Worm (Caenorhabditis elegans) whole organism, late embryonic: Measurements from ENCODE around the gene F55G7.5.

Experiments used
- C08G9.2 ChIP-seq: sonication (generic microtip); optimal IDR thresholded peaks from 2 replicates; lab custom pipeline; 2016; ENCODE audit warnings: mild to moderate bottlenecking, missing genetic modification characterization, moderate library complexity, missing compliant biosample characterization
- C38D4.7 ChIP-seq: fragments of 200-800 bp; sonication (Bioruptor generic); optimal IDR thresholded peaks from 2 replicates; lab custom pipeline; 2018; ENCODE audit warnings: mild to moderate bottlenecking, missing genetic modification characterization, moderate library complexity, missing compliant biosample characterization
- F13H6.1 ChIP-seq: sonication (generic microtip); optimal IDR thresholded peaks from 2 replicates; lab custom pipeline; 2016; ENCODE audit warnings: missing genetic modification characterization, missing compliant biosample characterization
- K02D7.2 ChIP-seq: sonication (generic microtip); optimal IDR thresholded peaks from 2 replicates; lab custom pipeline; 2017; ENCODE audit warnings: mild to moderate bottlenecking, missing genetic modification characterization, missing compliant biosample characterization
- K09A11.1 ChIP-seq: sonication (generic microtip); optimal IDR thresholded peaks from 2 replicates; lab custom pipeline; 2017; ENCODE audit warnings: antibody characterized with exemption, mild to moderate bottlenecking, missing genetic modification characterization, missing compliant biosample characterization; ENCODE audit not compliant: insufficient read depth
- T23F11.4 ChIP-seq: fragments of 200-800 bp; sonication (Bioruptor generic); optimal IDR thresholded peaks from 2 replicates; lab custom pipeline; 2018; ENCODE audit warnings: mild to moderate bottlenecking, missing genetic modification characterization, missing compliant biosample characterization
- Y22D7AL.16 ChIP-seq: sonication (generic microtip); optimal IDR thresholded peaks from 2 replicates; lab custom pipeline; 2016; ENCODE audit warnings: missing genetic modification characterization, missing compliant biosample characterization
- ahr-1 ChIP-seq: sonication (generic microtip); optimal IDR thresholded peaks from 2 replicates; lab custom pipeline; 2016; ENCODE audit warnings: missing genetic modification characterization, missing compliant biosample characterization
- ama-1 ChIP-seq: fragments of 150-350 bp; optimal IDR thresholded peaks from 2 replicates; lab custom pipeline; 2014
- ceh-14 ChIP-seq: sonication (generic microtip); optimal IDR thresholded peaks from 2 replicates; lab custom pipeline; 2016; ENCODE audit warnings: missing genotype, missing genetic modification characterization, missing compliant biosample characterization
- ceh-18 ChIP-seq: sonication (generic microtip); optimal IDR thresholded peaks from 2 replicates; lab custom pipeline; 2016; ENCODE audit warnings: missing genetic modification characterization, missing compliant biosample characterization
- ceh-19 ChIP-seq: fragments of 200-800 bp; sonication (Bioruptor generic); optimal IDR thresholded peaks from 2 replicates; lab custom pipeline; 2018; ENCODE audit warnings: mild to moderate bottlenecking, missing genetic modification characterization, missing compliant biosample characterization
- ceh-22 ChIP-seq: sonication (generic microtip); optimal IDR thresholded peaks from 2 replicates; lab custom pipeline; 2017; ENCODE audit warnings: missing biosample characterization, missing genetic modification characterization
- ceh-30 ChIP-seq: fragments of 150-350 bp; optimal IDR thresholded peaks from 2 replicates; lab custom pipeline; 2014; ENCODE audit warnings: missing biosample characterization, missing genetic modification characterization
- ceh-31 ChIP-seq: sonication (generic microtip); optimal IDR thresholded peaks from 2 replicates; lab custom pipeline; 2016; ENCODE audit warnings: missing genetic modification characterization, missing compliant biosample characterization
- ceh-34 ChIP-seq: sonication (generic microtip); optimal IDR thresholded peaks from 2 replicates; lab custom pipeline; 2016; ENCODE audit warnings: mild to moderate bottlenecking, missing genetic modification characterization, missing compliant biosample characterization
- ceh-45 ChIP-seq: fragments of 200-800 bp; sonication (Bioruptor generic); IDR thresholded peaks from 2 replicates; pipeline ENCODE4 v1.3.6; 2022; ENCODE audit warnings: missing genetic modification reagents, missing genetic modification characterization, missing compliant biosample characterization
- ceh-6 ChIP-seq: fragments of 200-800 bp; sonication (Bioruptor generic); optimal IDR thresholded peaks from 2 replicates; lab custom pipeline; 2018; ENCODE audit warnings: mild to moderate bottlenecking, missing genetic modification characterization, missing compliant biosample characterization
- che-1 ChIP-seq: sonication (generic microtip); optimal IDR thresholded peaks from 2 replicates; lab custom pipeline; 2016; ENCODE audit warnings: mild to moderate bottlenecking, missing genetic modification characterization, missing compliant biosample characterization
- dmd-4 ChIP-seq: sonication (generic microtip); optimal IDR thresholded peaks from 2 replicates; lab custom pipeline; 2016; ENCODE audit warnings: borderline replicate concordance, missing genetic modification characterization, missing compliant biosample characterization
- elt-2 ChIP-seq: sonication (generic microtip); optimal IDR thresholded peaks from 2 replicates; lab custom pipeline; 2016; ENCODE audit warnings: missing genetic modification reagents, missing genetic modification characterization, missing compliant biosample characterization
- elt-4 ChIP-seq: sonication (generic microtip); optimal IDR thresholded peaks from 2 replicates; lab custom pipeline; 2016; ENCODE audit warnings: missing genetic modification characterization, missing compliant biosample characterization
- ets-4 ChIP-seq: sonication (generic microtip); optimal IDR thresholded peaks from 2 replicates; lab custom pipeline; 2016; ENCODE audit warnings: missing genetic modification characterization, missing compliant biosample characterization
- eyg-1 ChIP-seq: sonication (generic microtip); optimal IDR thresholded peaks from 2 replicates; lab custom pipeline; 2016; ENCODE audit warnings: missing genotype, missing genetic modification characterization, missing compliant biosample characterization
- gmeb-2 ChIP-seq: sonication (generic microtip); optimal IDR thresholded peaks from 2 replicates; lab custom pipeline; 2016; ENCODE audit warnings: missing genetic modification characterization, inconsistent platforms, missing compliant biosample characterization
- hlh-13 ChIP-seq: fragments of 200-800 bp; sonication (Bioruptor generic); optimal IDR thresholded peaks from 2 replicates; lab custom pipeline; 2018; ENCODE audit warnings: mild to moderate bottlenecking, missing genetic modification characterization, missing compliant biosample characterization
- hlh-15 ChIP-seq: sonication (generic microtip); optimal IDR thresholded peaks from 2 replicates; lab custom pipeline; 2016; ENCODE audit warnings: missing genetic modification characterization, missing compliant biosample characterization
- hlh-6 ChIP-seq: sonication (generic microtip); optimal IDR thresholded peaks from 2 replicates; lab custom pipeline; 2016; ENCODE audit warnings: missing genotype, missing genetic modification characterization, missing compliant biosample characterization
- hlh-8 ChIP-seq: sonication (generic microtip); optimal IDR thresholded peaks from 2 replicates; lab custom pipeline; 2016; ENCODE audit warnings: missing genotype, missing genetic modification characterization, missing compliant biosample characterization
- lin-11 ChIP-seq: fragments of 200-800 bp; sonication (Bioruptor generic); optimal IDR thresholded peaks from 2 replicates; lab custom pipeline; 2018; ENCODE audit warnings: mild to moderate bottlenecking, missing genetic modification characterization, missing compliant biosample characterization
- madf-2 ChIP-seq: sonication (generic microtip); optimal IDR thresholded peaks from 2 replicates; lab custom pipeline; 2017; ENCODE audit warnings: missing genetic modification characterization, missing compliant biosample characterization
- nfya-1 ChIP-seq: sonication (generic microtip); optimal IDR thresholded peaks from 2 replicates; lab custom pipeline; 2017; ENCODE audit warnings: missing genetic modification characterization, mild to moderate bottlenecking, missing compliant biosample characterization, antibody characterized with exemption, moderate library complexity
- nhr-232 ChIP-seq: sonication (generic microtip); optimal IDR thresholded peaks from 2 replicates; lab custom pipeline; 2016; ENCODE audit warnings: missing genetic modification characterization, missing compliant biosample characterization
- npax-4 ChIP-seq: sonication (generic microtip); optimal IDR thresholded peaks from 2 replicates; lab custom pipeline; 2016; ENCODE audit warnings: missing genetic modification characterization, missing compliant biosample characterization
- pag-3 ChIP-seq: sonication (generic microtip); optimal IDR thresholded peaks from 2 replicates; lab custom pipeline; 2016; ENCODE audit warnings: missing compliant biosample characterization, missing genetic modification characterization, borderline replicate concordance
- pat-9 ChIP-seq: fragments of 200-800 bp; sonication (Bioruptor generic); optimal IDR thresholded peaks from 2 replicates; lab custom pipeline; 2018; ENCODE audit warnings: mild to moderate bottlenecking, missing genetic modification characterization, moderate library complexity, missing compliant biosample characterization
- pax-1 ChIP-seq: fragments of 150-350 bp; optimal IDR thresholded peaks from 2 replicates; lab custom pipeline; 2014; ENCODE audit warnings: missing biosample characterization, missing genetic modification characterization
- pha-2 ChIP-seq: sonication (generic microtip); optimal IDR thresholded peaks from 2 replicates; lab custom pipeline; 2017; ENCODE audit warnings: mild to moderate bottlenecking, missing genetic modification characterization, missing compliant biosample characterization
- pqm-1 ChIP-seq: sonication (generic microtip); optimal IDR thresholded peaks from 2 replicates; lab custom pipeline; 2016; ENCODE audit warnings: missing genetic modification characterization, missing compliant biosample characterization
- pros-1 ChIP-seq: fragments of 150-350 bp; optimal IDR thresholded peaks from 2 replicates; lab custom pipeline; 2014; ENCODE audit warnings: missing biosample characterization, missing genetic modification reagents, missing genetic modification characterization
- ref-2 ChIP-seq: sonication (generic microtip); optimal IDR thresholded peaks from 2 replicates; lab custom pipeline; 2016; ENCODE audit warnings: missing genetic modification characterization, missing compliant biosample characterization
- sdc-2 ChIP-seq: sonication (generic microtip); optimal IDR thresholded peaks from 2 replicates; lab custom pipeline; 2016; ENCODE audit warnings: missing genotype, missing genetic modification characterization, missing compliant biosample characterization
- sox-4 ChIP-seq: sonication (generic microtip); optimal IDR thresholded peaks from 2 replicates; lab custom pipeline; 2017; ENCODE audit warnings: mild to moderate bottlenecking, missing genetic modification characterization, inconsistent platforms, missing compliant biosample characterization
- tbx-2 ChIP-seq: sonication (generic microtip); optimal IDR thresholded peaks from 2 replicates; lab custom pipeline; 2016; ENCODE audit warnings: missing genetic modification characterization, missing compliant biosample characterization
- tbx-7 ChIP-seq: sonication (generic microtip); optimal IDR thresholded peaks from 2 replicates; lab custom pipeline; 2016; ENCODE audit warnings: missing genotype, missing genetic modification characterization, missing compliant biosample characterization
- ttx-3 ChIP-seq: sonication (generic microtip); optimal IDR thresholded peaks from 2 replicates; lab custom pipeline; 2016; ENCODE audit warnings: missing genetic modification reagents, missing genetic modification characterization, missing compliant biosample characterization
- unc-3 ChIP-seq, 2 experiments: fragments of 200-800 bp in 1 of 2; sonication (Bioruptor generic) in 1 of 2; sonication (generic microtip) in 1 of 2; conservative IDR thresholded peaks in 1 of 2; optimal IDR thresholded peaks in 1 of 2; 2 replicates each; pipeline versions ENCODE4 v1.3.6 to Lab custom; 2016 to 2022; ENCODE audit warnings: missing compliant biosample characterization in 2 of 2, missing genetic modification characterization in 2 of 2, missing genetic modification reagents in 1 of 2
- unc-42 ChIP-seq: sonication (generic microtip); optimal IDR thresholded peaks from 2 replicates; lab custom pipeline; 2016; ENCODE audit warnings: missing genotype, missing genetic modification characterization, missing compliant biosample characterization
- ztf-16 ChIP-seq: sonication (generic microtip); optimal IDR thresholded peaks from 2 replicates; lab custom pipeline; 2017; ENCODE audit warnings: missing genetic modification characterization, missing compliant biosample characterization

F55G7.5 gene

ce11 chrX:11937343-11937935 is 1.3 kb downstream of the F55G7.5 start (continued):
- TF ChIP-seq tbx-2 (tag; lab: Kevin White, UChicago), result peak; percentile 89
- no peak for TF ChIP-seq ceh-45 (GFP tag; lab: Robert Waterston, UW)
- TF ChIP-seq, all 69 proteins: peak for 47

ce11 chrX:11934933-11935332 is 3.8 kb downstream of the F55G7.5 start:
- TF ChIP-seq tbx-2 (tag; lab: Kevin White, UChicago), result peak; percentile 54
- no peak for TF ChIP-seq dmd-4 (tag; lab: Kevin White, UChicago)
- no peak for TF ChIP-seq ceh-22
- TF ChIP-seq sox-4 (tag; lab: Kevin White, UChicago), result peak; percentile 64
- peak; percentile 56 for TF ChIP-seq pha-2
- TF ChIP-seq elt-2 (tag; lab: Kevin White, UChicago), result peak; percentile 72
- TF ChIP-seq elt-4 (tag; lab: Kevin White, UChicago), result no peak
- TF ChIP-seq ztf-16, result peak; percentile 51
- peak; percentile 19 for TF ChIP-seq ahr-1
- TF ChIP-seq ceh-19 (GFP tag; lab: Kevin White, UChicago), result peak; percentile 60
- peak; percentile 31 for TF ChIP-seq ceh-18
- TF ChIP-seq K09A11.1, result peak; percentile 11
- peak; percentile 27 for TF ChIP-seq tbx-7 (tag; lab: Kevin White, UChicago)
- peak; percentile 23 for TF ChIP-seq nhr-232 (tag; lab: Kevin White, UChicago)
- peak; percentile 25 for TF ChIP-seq unc-42
- TF ChIP-seq ceh-31, result peak; percentile 52
- TF ChIP-seq K02D7.2, result no peak
- no peak for TF ChIP-seq ama-1 (lab: Kevin White, UChicago)
- TF ChIP-seq ceh-45 (GFP tag; lab: Robert Waterston, UW), result no peak
- TF ChIP-seq lin-11, result peak; percentile 44
- TF ChIP-seq pax-1 (tag; lab: Kevin White, UChicago), result no peak
- no peak for TF ChIP-seq nfya-1 (tag; lab: Kevin White, UChicago)
- TF ChIP-seq sdc-2 (tag; lab: Kevin White, UChicago), result peak; percentile 96
- peak; percentile 47 for TF ChIP-seq C08G9.2 (tag; lab: Kevin White, UChicago)
- peak; percentile 8 for TF ChIP-seq hlh-8
- TF ChIP-seq C38D4.7 (GFP tag; lab: Kevin White, UChicago), result peak; percentile 67
- TF ChIP-seq T23F11.4 (GFP tag; lab: Kevin White, UChicago), result peak; percentile 15
- peak; percentile 1 for TF ChIP-seq ttx-3 (tag; lab: Kevin White, UChicago)
- TF ChIP-seq hlh-13 (GFP tag; lab: Kevin White, UChicago), result no peak
- peak; percentile 2 for TF ChIP-seq ets-4 (tag; lab: Kevin White, UChicago)
- TF ChIP-seq eyg-1 (tag; lab: Kevin White, UChicago), result peak; percentile 28
- TF ChIP-seq pqm-1, result no peak
- no peak for TF ChIP-seq F13H6.1 (tag; lab: Kevin White, UChicago)
- TF ChIP-seq pag-3 (tag; lab: Kevin White, UChicago), result no peak
- TF ChIP-seq pros-1 (tag; lab: Kevin White, UChicago), result no peak
- peak; percentile 21 for TF ChIP-seq hlh-15
- TF ChIP-seq Y22D7AL.16 (tag; lab: Kevin White, UChicago), result peak; percentile 17
- TF ChIP-seq npax-4 (tag; lab: Kevin White, UChicago), result peak; percentile 50
- TF ChIP-seq unc-3 (GFP tag; conservative IDR thresholded peaks at IDR 0.05; lab: Robert Waterston, UW), result peak; percentile 67; the same call in 1 of the 2 replicates
- TF ChIP-seq unc-3 (tag; optimal IDR thresholded peaks at IDR 0.05; lab: Kevin White, UChicago), result peak; percentile 55
- TF ChIP-seq ceh-30 (tag; lab: Kevin White, UChicago), result no peak
- TF ChIP-seq ref-2 (tag; lab: Kevin White, UChicago), result peak; percentile 55
- TF ChIP-seq ceh-34 (tag; lab: Kevin White, UChicago), result peak; percentile 73
- TF ChIP-seq ceh-14 (tag; lab: Kevin White, UChicago), result peak; percentile 27
- peak; percentile 72 for TF ChIP-seq che-1 (tag; lab: Kevin White, UChicago)
- TF ChIP-seq gmeb-2, result no peak
- peak; percentile 67 for TF ChIP-seq ceh-6
- TF ChIP-seq madf-2 (tag; lab: Kevin White, UChicago), result no peak
- peak; percentile 63 for TF ChIP-seq pat-9 (tag; lab: Kevin White, UChicago)
- TF ChIP-seq hlh-6 (tag; lab: Kevin White, UChicago), result peak; percentile 74
